Worm (Caenorhabditis elegans) whole organism, L4/young adult: ENCODE measurements around the gene nhr-60.

Experiments
- W03F9.2 ChIP-seq: fragments of 150-350 bp; optimal IDR thresholded peaks from 2 replicates; lab custom pipeline; 2014; ENCODE audit warnings: missing biosample characterization, missing genetic modification characterization
- him-1 ChIP-seq: sonication (generic microtip); optimal IDR thresholded peaks from 2 replicates; lab custom pipeline; 2016; ENCODE audit warnings: missing genotype, missing genetic modification reagents, missing genetic modification characterization, missing compliant biosample characterization

- TF ChIP-seq him-1 (tag; lab: Kevin White, UChicago) (no peak), W03F9.2 (tag; lab: Kevin White, UChicago) (no peak)
Observed at ce11 chrV:15750130-15750529, 22.9 kb downstream of the nhr-60 start, which contains the start of gene str-6.
